Worm (Caenorhabditis elegans): ENCODE measurements around the gene K08F9.4.

DNA sequence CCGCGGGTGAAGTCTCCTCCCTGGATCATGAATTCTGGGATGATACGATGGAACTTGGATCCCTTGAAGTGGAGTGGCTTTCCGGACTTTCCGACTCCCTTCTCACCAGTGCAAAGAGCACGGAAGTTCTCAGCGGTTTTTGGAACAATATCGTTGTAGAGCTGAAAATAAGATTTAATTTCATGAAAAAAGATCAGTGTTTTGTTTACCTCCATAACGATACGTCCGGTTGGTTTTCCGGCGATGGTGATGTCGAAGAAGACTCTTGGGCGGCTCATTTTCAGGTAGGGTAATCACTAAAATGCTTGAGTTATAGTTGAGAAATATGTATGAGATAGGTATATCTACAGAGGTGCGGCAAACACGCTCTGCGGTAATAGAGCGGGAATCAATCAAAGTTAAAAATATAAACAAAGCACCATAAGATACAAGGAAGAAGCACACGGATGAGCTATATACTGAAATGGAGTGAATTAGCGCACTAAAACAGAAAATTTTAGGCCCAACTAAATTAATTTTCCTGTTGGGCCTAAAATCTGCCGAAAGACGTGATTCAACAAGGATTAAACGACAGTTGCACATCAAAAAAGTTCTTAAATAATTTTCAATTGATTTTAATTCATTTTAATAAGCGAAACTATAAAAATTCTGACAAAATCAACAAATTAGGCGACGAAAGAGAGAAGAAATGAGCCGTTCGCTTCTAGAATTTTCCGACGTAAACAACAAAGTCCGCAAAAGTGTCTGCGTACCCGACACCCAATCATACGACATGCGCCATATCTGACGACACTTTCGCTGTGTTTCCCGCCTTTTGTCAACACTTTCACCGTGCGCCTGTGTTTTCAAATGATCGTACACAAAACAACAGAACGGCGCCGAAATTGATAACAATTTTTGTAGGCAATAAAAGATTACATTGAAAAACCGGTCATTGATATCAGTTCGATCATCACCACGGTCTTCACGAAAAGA is 43.6 kb downstream of the K08F9.4 start, which contains the start of the genes cyn-7 and bath-36:
- TF ChIP-seq ama-1 (optimal IDR thresholded peaks at IDR 0.05): no peak
- TF ChIP-seq hmbx-1 (tag; optimal IDR thresholded peaks at IDR 0.05): no peak
- TF ChIP-seq aly-1 (tag; optimal IDR thresholded peaks at IDR 0.05): no peak
- no peak for TF ChIP-seq flt-1 (GFP tag; IDR thresholded peaks at IDR 0.05)
- TF ChIP-seq ceh-36 (tag; optimal IDR thresholded peaks at IDR 0.05): no peak
- no peak for TF ChIP-seq F13C5.2 (tag; optimal IDR thresholded peaks at IDR 0.05)
- TF ChIP-seq scrt-1 (GFP tag; IDR thresholded peaks at IDR 0.05): no peak
- TF ChIP-seq hnd-1 (tag; optimal IDR thresholded peaks at IDR 0.05): no peak
- TF ChIP-seq hmg-4 (GFP tag; optimal IDR thresholded peaks at IDR 0.05): no peak
- TF ChIP-seq ets-7 (tag; optimal IDR thresholded peaks at IDR 0.05): no peak
- TF ChIP-seq tbx-11 (GFP tag; IDR thresholded peaks at IDR 0.05): no peak
- no peak for TF ChIP-seq B0310.2 (tag; optimal IDR thresholded peaks at IDR 0.05)

Measured in whole organism, early embryonic.